Worm (Caenorhabditis elegans) whole organism, L4 larva: ENCODE results near the gene C45B2.1.

Experiments used
- D1046.2 ChIP-seq: fragments of 200-800 bp; sonication (Bioruptor generic); IDR thresholded peaks from 2 replicates; pipeline ENCODE4 v1.3.6; 2022; ENCODE audit warnings: missing genetic modification characterization, missing compliant biosample characterization
- F10B5.3 ChIP-seq: sonication (generic microtip); optimal IDR thresholded peaks from 2 replicates; lab custom pipeline; 2016; ENCODE audit warnings: mild to moderate bottlenecking, missing genetic modification characterization, missing compliant biosample characterization
- F49E8.2 ChIP-seq: sonication (generic microtip); optimal IDR thresholded peaks from 2 replicates; lab custom pipeline; 2016; ENCODE audit warnings: missing compliant biosample characterization, mild to moderate bottlenecking, missing genetic modification characterization, borderline replicate concordance
- T20F7.1 ChIP-seq: fragments of 200-800 bp; sonication (Bioruptor generic); optimal IDR thresholded peaks from 2 replicates; lab custom pipeline; 2018; ENCODE audit warnings: mild to moderate bottlenecking, missing genetic modification characterization, missing compliant biosample characterization
- T26A8.4 ChIP-seq: fragments of 200-800 bp; sonication (Bioruptor generic); IDR thresholded peaks from 2 replicates; pipeline ENCODE4 v1.3.6; 2022; ENCODE audit warnings: missing genetic modification characterization, missing compliant biosample characterization
- Y48G9A.11 ChIP-seq: fragments of 200-800 bp; sonication (Bioruptor generic); IDR thresholded peaks from 2 replicates; pipeline ENCODE4 v1.3.6; 2022; ENCODE audit warnings: missing genetic modification reagents, missing genetic modification characterization, missing compliant biosample characterization
- Y5F2A.4 ChIP-seq: fragments of 200-800 bp; sonication (Bioruptor generic); optimal IDR thresholded peaks from 2 replicates; lab custom pipeline; 2018; ENCODE audit warnings: mild to moderate bottlenecking, missing genetic modification characterization, missing compliant biosample characterization
- aha-1 ChIP-seq: fragments of 150-350 bp; peaks from one replicate; lab custom pipeline; 2014; ENCODE audit warnings: missing biosample characterization, missing genetic modification characterization
- ceh-20 ChIP-seq: fragments of 200-800 bp; sonication (Bioruptor generic); IDR thresholded peaks from 2 replicates; pipeline ENCODE4 v1.3.6; 2022; ENCODE audit warnings: missing genetic modification reagents, missing genetic modification characterization, missing compliant biosample characterization
- ceh-28 ChIP-seq: fragments of 150-350 bp; optimal IDR thresholded peaks from 2 replicates; lab custom pipeline; 2014; ENCODE audit warnings: missing biosample characterization, missing genetic modification reagents, missing genetic modification characterization
- ceh-82 ChIP-seq: sonication (generic microtip); optimal IDR thresholded peaks from 2 replicates; lab custom pipeline; 2017; ENCODE audit warnings: missing biosample characterization, missing genetic modification characterization
- cey-2 ChIP-seq: sonication (generic microtip); optimal IDR thresholded peaks from 3 replicates; lab custom pipeline; 2017; ENCODE audit warnings: missing genetic modification characterization, mild to moderate bottlenecking, missing compliant biosample characterization, antibody characterized with exemption, borderline replicate concordance; ENCODE audit not compliant: insufficient read depth
- daf-12 ChIP-seq: fragments of 150-350 bp; optimal IDR thresholded peaks from 2 replicates; lab custom pipeline; 2014; ENCODE audit warnings: missing biosample characterization, missing genetic modification reagents, missing genetic modification characterization
- daf-16 ChIP-seq, 3 experiments: sonication (generic microtip); optimal IDR thresholded peaks; 2 replicates each; lab custom pipeline; 2016 to 2017; ENCODE audit warnings: missing genetic modification characterization in 3 of 3, missing genetic modification reagents in 3 of 3, mild to moderate bottlenecking in 2 of 3, missing compliant biosample characterization in 2 of 3, missing biosample characterization in 1 of 3, moderate library complexity in 1 of 3
- dmd-6 ChIP-seq: fragments of 200-800 bp; sonication (Bioruptor generic); IDR thresholded peaks from 2 replicates; pipeline ENCODE4 v1.3.6; 2022; ENCODE audit warnings: missing genetic modification reagents, missing genetic modification characterization, missing compliant biosample characterization
- dmd-9 ChIP-seq: fragments of 200-800 bp; sonication (Bioruptor generic); IDR thresholded peaks from 2 replicates; pipeline ENCODE4 v1.3.6; 2022; ENCODE audit warnings: missing genetic modification reagents, missing genetic modification characterization, missing compliant biosample characterization
- dpl-1 ChIP-seq: fragments of 150-350 bp; optimal IDR thresholded peaks from 2 replicates; lab custom pipeline; 2014; ENCODE audit warnings: missing biosample characterization, missing genetic modification reagents, missing genetic modification characterization
- duxl-1 ChIP-seq: sonication (generic microtip); optimal IDR thresholded peaks from 2 replicates; lab custom pipeline; 2016; ENCODE audit warnings: mild to moderate bottlenecking, missing genetic modification characterization, moderate library complexity, missing compliant biosample characterization; ENCODE audit not compliant: poor library complexity
- dve-1 ChIP-seq: sonication (generic microtip); optimal IDR thresholded peaks from 2 replicates; lab custom pipeline; 2017; ENCODE audit warnings: antibody characterized with exemption, mild to moderate bottlenecking, missing genetic modification characterization, missing compliant biosample characterization; ENCODE audit not compliant: insufficient read depth
- egl-43 ChIP-seq: fragments of 200-800 bp; sonication (Bioruptor generic); IDR thresholded peaks from 2 replicates; pipeline ENCODE4 v1.3.6; 2022; ENCODE audit warnings: missing genetic modification reagents, missing genetic modification characterization, missing compliant biosample characterization
- hlh-11 ChIP-seq: fragments of 200-800 bp; sonication (Bioruptor generic); optimal IDR thresholded peaks from 2 replicates; lab custom pipeline; 2018; ENCODE audit warnings: mild to moderate bottlenecking, missing genetic modification characterization, missing compliant biosample characterization
- lim-7 ChIP-seq: fragments of 200-800 bp; sonication (Bioruptor generic); IDR thresholded peaks from 2 replicates; pipeline ENCODE4 v1.3.6; 2022; ENCODE audit warnings: missing genetic modification characterization, missing compliant biosample characterization
- lin-1 ChIP-seq: fragments of 200-800 bp; sonication (Bioruptor generic); IDR thresholded peaks from 2 replicates; pipeline ENCODE4 v1.3.6; 2022; ENCODE audit warnings: missing genetic modification reagents, missing genetic modification characterization, missing compliant biosample characterization
- lin-38 ChIP-seq: fragments of 200-800 bp; sonication (Bioruptor generic); IDR thresholded peaks from 2 replicates; pipeline ENCODE4 v1.3.6; 2022; ENCODE audit warnings: missing genetic modification reagents, missing genetic modification characterization, missing compliant biosample characterization
- lin-39 ChIP-seq: fragments of 150-350 bp; optimal IDR thresholded peaks from 2 replicates; lab custom pipeline; 2014; ENCODE audit warnings: missing biosample characterization, missing genetic modification reagents, missing genetic modification characterization
- lsy-2 ChIP-seq, 2 experiments: fragments of 150-350 bp in 1 of 2; sonication (generic microtip) in 1 of 2; optimal IDR thresholded peaks; 2 replicates each; lab custom pipeline; 2014 to 2017; ENCODE audit warnings: missing biosample characterization in 2 of 2, missing genetic modification characterization in 2 of 2
- madf-5 ChIP-seq, 2 experiments: fragments of 200-800 bp; sonication (Bioruptor generic); IDR thresholded peaks; 2 replicates each; pipeline ENCODE4 v1.3.6; 2022; ENCODE audit warnings: missing compliant biosample characterization in 2 of 2, missing genetic modification characterization in 2 of 2
- mdl-1 ChIP-seq, 2 experiments: fragments of 150-350 bp in 1 of 2; sonication (generic microtip) in 1 of 2; optimal IDR thresholded peaks; 2 replicates each; lab custom pipeline; 2014 to 2017; ENCODE audit warnings: missing biosample characterization in 2 of 2, missing genetic modification characterization in 2 of 2
- mep-1 ChIP-seq: fragments of 150-350 bp; sonication (generic microtip); optimal IDR thresholded peaks from 3 replicates; lab custom pipeline; 2014; ENCODE audit warnings: missing biosample characterization, missing genetic modification characterization
- mes-2 ChIP-seq: sonication (generic microtip); optimal IDR thresholded peaks from 2 replicates; lab custom pipeline; 2016; ENCODE audit warnings: missing genotype, mild to moderate bottlenecking, missing genetic modification characterization, missing compliant biosample characterization; ENCODE audit not compliant: poor library complexity, severe bottlenecking
- nhr-102 ChIP-seq: sonication (generic microtip); optimal IDR thresholded peaks from 2 replicates; lab custom pipeline; 2016; ENCODE audit warnings: mild to moderate bottlenecking, missing genetic modification characterization, moderate library complexity, missing compliant biosample characterization
- nhr-11 ChIP-seq: fragments of 150-350 bp; optimal IDR thresholded peaks from 2 replicates; lab custom pipeline; 2014; ENCODE audit warnings: missing biosample characterization, missing genetic modification characterization
- nhr-237 ChIP-seq: sonication (generic microtip); optimal IDR thresholded peaks from 2 replicates; lab custom pipeline; 2017; ENCODE audit warnings: missing biosample characterization, missing genetic modification characterization
- nhr-28 ChIP-seq: fragments of 150-350 bp; optimal IDR thresholded peaks from 2 replicates; lab custom pipeline; 2014; ENCODE audit warnings: missing biosample characterization, missing genetic modification characterization
- nhr-48 ChIP-seq: sonication (generic microtip); optimal IDR thresholded peaks from 2 replicates; lab custom pipeline; 2016; ENCODE audit warnings: mild to moderate bottlenecking, missing genetic modification characterization, missing compliant biosample characterization
- nhr-77 ChIP-seq: fragments of 150-350 bp; optimal IDR thresholded peaks from 2 replicates; lab custom pipeline; 2014; ENCODE audit warnings: missing biosample characterization, missing genetic modification characterization
- pha-4 ChIP-seq, 2 experiments: fragments of 150-350 bp in 1 of 2; fragments of 200-800 bp in 1 of 2; sonication (Bioruptor generic) in 1 of 2; IDR thresholded peaks in 1 of 2; optimal IDR thresholded peaks in 1 of 2; 2 replicates each; pipeline versions ENCODE4 v1.3.6 to Lab custom; 2014 to 2022; ENCODE audit warnings: missing genetic modification characterization in 2 of 2, missing genetic modification reagents in 2 of 2, missing biosample characterization in 1 of 2, missing compliant biosample characterization in 1 of 2
- rbr-2 ChIP-seq: sonication (generic microtip); optimal IDR thresholded peaks from 2 replicates; lab custom pipeline; 2016; ENCODE audit warnings: missing genotype, missing genetic modification characterization, missing compliant biosample characterization
- sdz-12 ChIP-seq: fragments of 200-800 bp; sonication (Bioruptor generic); optimal IDR thresholded peaks from 2 replicates; lab custom pipeline; 2018; ENCODE audit warnings: mild to moderate bottlenecking, missing genetic modification characterization, missing compliant biosample characterization
- set-16 ChIP-seq: fragments of 200-800 bp; sonication (Bioruptor generic); IDR thresholded peaks from 2 replicates; pipeline ENCODE4 v1.3.6; 2022; ENCODE audit warnings: missing genetic modification reagents, missing genetic modification characterization, missing compliant biosample characterization
- spr-3 ChIP-seq: fragments of 200-800 bp; sonication (Bioruptor generic); optimal IDR thresholded peaks from 2 replicates; lab custom pipeline; 2018; ENCODE audit warnings: mild to moderate bottlenecking, missing genetic modification characterization, missing compliant biosample characterization
- unc-39 ChIP-seq: sonication (generic microtip); optimal IDR thresholded peaks from 2 replicates; lab custom pipeline; 2017; ENCODE audit warnings: missing biosample characterization, missing genetic modification characterization
- vab-7 ChIP-seq: fragments of 200-800 bp; sonication (Bioruptor generic); IDR thresholded peaks from 2 replicates; pipeline ENCODE4 v1.3.6; 2022; ENCODE audit warnings: missing genetic modification reagents, missing genetic modification characterization, missing compliant biosample characterization
- zfp-3 ChIP-seq: fragments of 200-800 bp; sonication (Bioruptor generic); conservative IDR thresholded peaks from 2 replicates; pipeline ENCODE4 v1.3.6; 2022; ENCODE audit warnings: missing genetic modification reagents, missing genetic modification characterization, missing compliant biosample characterization
- ztf-11 ChIP-seq: fragments of 150-350 bp; optimal IDR thresholded peaks from 2 replicates; lab custom pipeline; 2014; ENCODE audit warnings: missing biosample characterization, missing genetic modification characterization
- ztf-7 ChIP-seq: fragments of 150-350 bp; optimal IDR thresholded peaks from 2 replicates; lab custom pipeline; 2014; ENCODE audit warnings: missing biosample characterization, missing genetic modification characterization

C45B2.1 gene

DNA sequence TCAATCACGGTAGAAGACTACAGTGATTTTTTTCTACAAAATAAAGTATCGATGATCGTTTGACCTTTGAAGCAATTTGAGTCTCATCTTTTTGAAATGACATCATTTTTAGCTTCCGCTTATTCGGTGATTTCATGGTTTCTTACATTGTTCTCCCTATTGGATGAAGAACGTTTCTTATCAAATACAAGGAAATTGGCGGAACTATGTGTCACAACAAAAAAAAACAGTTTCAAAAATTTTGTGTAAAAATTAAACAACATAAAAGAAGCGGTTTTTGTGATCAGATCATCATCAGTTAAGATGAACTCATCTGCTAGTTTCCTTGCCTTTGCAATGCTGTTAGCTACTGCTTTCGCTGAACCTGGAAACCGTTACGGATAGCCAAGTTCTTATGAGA, 1.8 kb downstream of the C45B2.1 start, which contains the start of gene C45B2.8:
C45B2.8 (plus strand) TSS at position 301 of the 400 bp plus-strand sequence.
- TF ChIP-seq unc-39 (tag; lab: Kevin White, UChicago) (no peak), set-16 (GFP tag; lab: Robert Waterston, UW) (no peak), nhr-28 (tag; lab: Kevin White, UChicago) (no peak), hlh-11 (tag; lab: Kevin White, UChicago) (no peak), daf-12 (tag; lab: Kevin White, UChicago) (no peak), dve-1 (tag; lab: Kevin White, UChicago) (no peak), aha-1 (no peak), ztf-7 (tag; lab: Kevin White, UChicago) (no peak), D1046.2 (GFP tag; lab: Robert Waterston, UW) (no peak), T26A8.4 (no peak), ceh-82 (tag; lab: Kevin White, UChicago) (no peak)

DNA sequence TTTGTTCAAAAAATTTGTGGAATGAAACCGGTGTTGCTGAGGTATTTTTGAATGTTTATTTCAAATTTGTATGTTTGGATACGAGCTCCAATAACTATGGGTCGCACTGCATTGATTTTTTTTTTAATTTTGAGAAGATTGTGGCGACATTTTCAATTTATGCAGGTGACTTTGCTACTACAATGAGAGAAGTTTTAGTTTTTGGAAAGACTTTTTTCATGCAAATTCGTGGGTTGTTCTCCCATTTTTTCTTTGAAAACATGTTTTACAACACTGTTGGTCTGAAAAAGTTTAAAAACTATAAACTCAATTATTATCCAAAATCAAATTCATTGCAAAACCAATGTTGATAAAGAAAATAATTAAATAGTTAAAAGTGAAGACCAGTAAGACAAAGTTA, 2.8 kb downstream of the C45B2.1 start:
- TF ChIP-seq T20F7.1 (peak; percentile 13), dpl-1 (GFP tag; lab: Kevin White, UChicago) (no peak), daf-16 (GFP tag; optimal IDR thresholded peaks at IDR 0.05; lab: Kevin White, UChicago) (no peak), daf-16 (tag; optimal IDR thresholded peaks at IDR 0.05; lab: Kevin White, UChicago) (peak; percentile 16), dmd-6 (peak; percentile 26), ceh-28 (tag; lab: Kevin White, UChicago) (no peak), egl-43 (no peak), sdz-12 (GFP tag; lab: Kevin White, UChicago) (no peak), hlh-11 (tag; lab: Kevin White, UChicago) (peak; percentile 47), mes-2 (tag; lab: Kevin White, UChicago) (peak; percentile 59), mep-1 (tag; lab: Kevin White, UChicago) (peak; percentile 87), lim-7 (GFP tag; lab: Robert Waterston, UW) (0 out of 2 replicates have a peak, but pooled peaks have one; percentile 30), nhr-102 (tag; lab: Kevin White, UChicago) (peak; percentile 76), ceh-20 (GFP tag; lab: Robert Waterston, UW) (no peak), dve-1 (tag; lab: Kevin White, UChicago) (peak; percentile 75), lin-39 (tag; lab: Kevin White, UChicago) (no peak), spr-3 (GFP tag; lab: Kevin White, UChicago) (no peak), unc-39 (tag; lab: Kevin White, UChicago) (no peak), F49E8.2 (no peak), rbr-2 (no peak), lin-38 (GFP tag; lab: Robert Waterston, UW) (peak; percentile 38), vab-7 (GFP tag; lab: Robert Waterston, UW) (0 out of 2 replicates have a peak, but pooled peaks have one; percentile 25), aha-1 (peak; percentile 45), mdl-1 (tag; optimal IDR thresholded peaks at IDR 0.05; lab: Kevin White, UChicago) (no peak), cey-2 (tag; lab: Kevin White, UChicago) (no peak), zfp-3 (GFP tag; lab: Robert Waterston, UW) (peak; percentile 61; the same call in 1 of the 2 replicates), nhr-237 (peak; percentile 50), nhr-48 (peak; percentile 21), nhr-11 (no peak), lsy-2 (tag; optimal IDR thresholded peaks at IDR 0.05; lab: Kevin White, UChicago) (peak in 1 of 2 experiments; percentile 50), nhr-28 (tag; lab: Kevin White, UChicago) (peak; percentile 21), Y5F2A.4 (GFP tag; lab: Kevin White, UChicago) (no peak), madf-5 (GFP tag; IDR thresholded peaks at IDR 0.05; lab: Robert Waterston, UW) (no peak), nhr-77 (peak; percentile 45), T26A8.4 (0 out of 2 replicates have a peak, but pooled peaks have one; percentile 79), ztf-7 (tag; lab: Kevin White, UChicago) (no peak), Y48G9A.11 (GFP tag; lab: Robert Waterston, UW) (no peak), F10B5.3 (no peak), set-16 (GFP tag; lab: Robert Waterston, UW) (no peak), duxl-1 (tag; lab: Kevin White, UChicago) (peak; percentile 71), pha-4 (GFP tag; IDR thresholded peaks at IDR 0.05; lab: Robert Waterston, UW) (peak; percentile 59; the same call in 1 of the 2 replicates), pha-4 (tag; optimal IDR thresholded peaks at IDR 0.05; lab: Kevin White, UChicago) (no peak), dmd-9 (GFP tag; lab: Robert Waterston, UW) (no peak), lin-1 (GFP tag; lab: Robert Waterston, UW) (0 out of 2 replicates have a peak, but pooled peaks have one; percentile 16), ztf-11 (tag; lab: Kevin White, UChicago) (no peak)
